Fruit fly (Drosophila melanogaster) whole organism, adult: ENCODE data around the gene CG11409.

Source experiments
- CG14711 ChIP-seq: fragments of 200-800 bp; sonication (Bioruptor generic); optimal IDR thresholded peaks from 2 replicates; lab custom pipeline; 2018; ENCODE audit warnings: missing biosample characterization, mild to moderate bottlenecking, missing genetic modification characterization, moderate library complexity
- CG33017 ChIP-seq: fragments of 200-800 bp; sonication (Bioruptor generic); optimal IDR thresholded peaks from 2 replicates; lab custom pipeline; 2018; ENCODE audit warnings: missing biosample characterization, mild to moderate bottlenecking, missing genetic modification characterization, moderate library complexity
- CG7045 ChIP-seq: fragments of 200-800 bp; sonication (Bioruptor generic); optimal IDR thresholded peaks from 2 replicates; lab custom pipeline; 2017; ENCODE audit warnings: missing biosample characterization, mild to moderate bottlenecking, missing genetic modification characterization
- Clk ChIP-seq: fragments of 200-800 bp; sonication (Bioruptor generic); optimal IDR thresholded peaks from 2 replicates; lab custom pipeline; 2017; ENCODE audit warnings: missing biosample characterization, missing genetic modification characterization
- Crg-1 ChIP-seq: fragments of 200-800 bp; sonication (Bioruptor generic); optimal IDR thresholded peaks from 2 replicates; lab custom pipeline; 2016; ENCODE audit warnings: missing biosample characterization, missing genetic modification characterization
- bab1 ChIP-seq: fragments of 200-800 bp; sonication (Bioruptor generic); optimal IDR thresholded peaks from 3 replicates; lab custom pipeline; 2019; ENCODE audit warnings: missing biosample characterization, mild to moderate bottlenecking, missing genetic modification characterization, moderate library complexity
- kay ChIP-seq: fragments of 200-800 bp; sonication (Bioruptor generic); peaks from one replicate; lab custom pipeline; 2016; ENCODE audit warnings: missing biosample characterization, missing genetic modification characterization, borderline replicate concordance
- ovo ChIP-seq: fragments of 200-800 bp; sonication (Bioruptor generic); optimal IDR thresholded peaks from 2 replicates; lab custom pipeline; 2016; ENCODE audit warnings: missing biosample characterization, missing genetic modification characterization
- tj ChIP-seq: fragments of 200-800 bp; sonication (Bioruptor generic); optimal IDR thresholded peaks from 3 replicates; lab custom pipeline; 2017; ENCODE audit warnings: missing biosample characterization, mild to moderate bottlenecking, missing genetic modification characterization, moderate library complexity

DNA sequence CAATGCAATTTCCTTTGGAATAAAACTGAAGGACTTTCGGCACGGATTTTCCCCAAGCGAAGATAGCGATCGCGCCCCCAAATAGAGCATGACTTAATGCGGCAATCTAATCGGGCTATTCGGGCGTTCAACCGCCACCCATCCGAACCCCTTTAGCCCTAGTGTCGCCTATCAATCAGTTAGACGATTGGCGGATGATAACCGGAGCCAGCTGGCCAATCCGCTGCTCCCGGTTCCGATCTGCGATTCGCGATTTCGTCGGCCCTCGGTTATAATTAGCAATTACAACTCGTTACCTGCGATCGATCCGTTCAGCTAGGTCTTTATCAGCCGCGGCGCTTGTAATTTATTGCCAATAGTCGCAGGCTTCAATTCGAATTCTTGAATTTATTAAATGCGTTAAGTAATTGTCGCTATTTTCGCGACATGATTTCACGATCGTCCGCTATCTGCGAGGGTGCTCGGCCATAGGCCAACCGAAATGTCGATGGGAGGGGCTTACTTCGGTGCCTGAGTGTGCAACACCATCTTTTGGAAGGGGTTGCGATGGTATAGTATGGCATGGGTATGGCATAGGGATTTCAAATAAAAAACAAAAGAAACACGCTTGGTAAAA is 58.3 kb downstream of the CG11409 start:
- no peak for TF ChIP-seq Crg-1
- no peak for TF ChIP-seq Clk (GFP tag; lab: Kevin White, UChicago)
- no peak for TF ChIP-seq CG14711 (tag; lab: Kevin White, UChicago)
- no peak for TF ChIP-seq kay (GFP tag; lab: Kevin White, UChicago)
- no peak for TF ChIP-seq bab1 (GFP tag; lab: Kevin White, UChicago)
- no peak for TF ChIP-seq CG33017 (tag; lab: Kevin White, UChicago)
- TF ChIP-seq ovo (GFP tag; lab: Kevin White, UChicago), result no peak
- TF ChIP-seq tj (GFP tag; lab: Kevin White, UChicago), result no peak
- TF ChIP-seq CG7045 (GFP tag; lab: Kevin White, UChicago), result no peak
